Worm (Caenorhabditis elegans): ENCODE data around the gene ZK757.2.

ce11 chrIII:9867352-9867751 is 11.4 kb downstream of the ZK757.2 start:
- TF ChIP-seq ztf-29 (GFP tag; IDR thresholded peaks at IDR 0.05) (no peak), med-1 (GFP tag; optimal IDR thresholded peaks at IDR 0.05; ENCODE audit: insufficient read depth) (no peak), ztf-23 (GFP tag; IDR thresholded peaks at IDR 0.05) (no peak), flt-1 (GFP tag; IDR thresholded peaks at IDR 0.05) (no peak), ref-1 (GFP tag; conservative IDR thresholded peaks at IDR 0.05) (no peak), T22C8.4 (GFP tag; IDR thresholded peaks at IDR 0.05) (no peak), cog-1 (tag; optimal IDR thresholded peaks at IDR 0.05) (no peak)

All from whole organism, midembryonic.